Worm (Caenorhabditis elegans): ENCODE data around the gene prp-18.
A peak's percentile ranks its signal among the peaks of the same experiment; 100 is the strongest.

prp-18 gene

ce11 chrIV:9875646-9876045 is 8.5 kb downstream of the prp-18 start (continued):
- TF ChIP-seq Y75B8A.6 (GFP tag; IDR thresholded peaks at IDR 0.05) (no peak), zag-1 (tag; optimal IDR thresholded peaks at IDR 0.05) (no peak), F44E2.7 (GFP tag; IDR thresholded peaks at IDR 0.05) (no peak), lin-39 (tag; optimal IDR thresholded peaks at IDR 0.05) (no peak), unc-62 (GFP tag; optimal IDR thresholded peaks at IDR 0.05 in 1 of 2) (peak in 1 of 2 experiments; percentile 43), unc-62 (tag; optimal IDR thresholded peaks at IDR 0.05) (no peak), lin-29 (GFP tag; IDR thresholded peaks at IDR 0.05) (no peak), ZK337.2 (GFP tag; IDR thresholded peaks at IDR 0.05) (no peak), hif-1 (tag; optimal IDR thresholded peaks at IDR 0.05) (no peak), sdz-12 (GFP tag; optimal IDR thresholded peaks at IDR 0.05) (no peak), spr-1 (tag; optimal IDR thresholded peaks at IDR 0.05) (no peak)

ce11 chrIV:9873837-9874236 is 10.3 kb downstream of the prp-18 start:
- TF ChIP-seq egl-27 (tag; optimal IDR thresholded peaks at IDR 0.05) (no peak), arid-1 (GFP tag; conservative IDR thresholded peaks at IDR 0.05) (no peak), rbr-2 (tag; optimal IDR thresholded peaks at IDR 0.05) (peak; percentile 20), cey-2 (tag; optimal IDR thresholded peaks at IDR 0.05; ENCODE audit: borderline replicate concordance, insufficient read depth) (no peak), nhr-76 (tag; optimal IDR thresholded peaks at IDR 0.05) (no peak), lsy-2 (tag; optimal IDR thresholded peaks at IDR 0.05) (peak in 1 of 2 experiments; percentile 46), sdz-12 (GFP tag; optimal IDR thresholded peaks at IDR 0.05) (no peak), mxl-3 (GFP tag; optimal IDR thresholded peaks at IDR 0.05) (peak; percentile 71), pha-4 (GFP tag; IDR thresholded peaks at IDR 0.05) (no peak), pha-4 (tag; optimal IDR thresholded peaks at IDR 0.05) (no peak), lin-13 (GFP tag; optimal IDR thresholded peaks at IDR 0.05) (peak; percentile 13), R02D3.7 (tag; optimal IDR thresholded peaks at IDR 0.05) (no peak), daf-16 (GFP tag; optimal IDR thresholded peaks at IDR 0.05) (no peak), daf-16 (tag; optimal IDR thresholded peaks at IDR 0.05) (peak; percentile 42), duxl-1 (tag; optimal IDR thresholded peaks at IDR 0.05; ENCODE audit: poor library complexity) (no peak), nhr-77 (tag; optimal IDR thresholded peaks at IDR 0.05) (peak; percentile 17), saeg-2 (GFP tag; IDR thresholded peaks at IDR 0.05) (no peak), tag-97 (GFP tag; IDR thresholded peaks at IDR 0.05) (no peak), madf-9 (GFP tag; conservative IDR thresholded peaks at IDR 0.05) (no peak), lim-7 (GFP tag; IDR thresholded peaks at IDR 0.05) (no peak), daf-12 (tag; optimal IDR thresholded peaks at IDR 0.05) (no peak), tra-1 (GFP tag; IDR thresholded peaks at IDR 0.05) (no peak), nhr-41 (GFP tag; IDR thresholded peaks at IDR 0.05) (no peak), zfp-3 (GFP tag; conservative IDR thresholded peaks at IDR 0.05) (no peak), zag-1 (tag; optimal IDR thresholded peaks at IDR 0.05) (no peak), Y48G9A.11 (GFP tag; IDR thresholded peaks at IDR 0.05) (no peak), Y105C5A.15 (GFP tag; IDR thresholded peaks at IDR 0.05) (no peak), mdt-29 (GFP tag; IDR thresholded peaks at IDR 0.05) (no peak), aly-2 (tag; optimal IDR thresholded peaks at IDR 0.05) (no peak), lin-29 (GFP tag; IDR thresholded peaks at IDR 0.05) (no peak), set-16 (GFP tag; IDR thresholded peaks at IDR 0.05) (no peak), zip-2 (tag; optimal IDR thresholded peaks at IDR 0.05) (no peak), nhr-6 (tag; optimal IDR thresholded peaks at IDR 0.05) (peak; percentile 15), skn-1 (tag; optimal IDR thresholded peaks at IDR 0.05) (no peak), madf-5 (GFP tag; IDR thresholded peaks at IDR 0.05) (no peak), dmd-6 (GFP tag; IDR thresholded peaks at IDR 0.05) (peak; percentile 61), ceh-32 (tag; optimal IDR thresholded peaks at IDR 0.05; ENCODE audit: poor library complexity) (no peak), ama-1 (optimal IDR thresholded peaks at IDR 0.05) (no peak), mdl-1 (tag; optimal IDR thresholded peaks at IDR 0.05) (peak; percentile 26 to 55), nhr-102 (tag; optimal IDR thresholded peaks at IDR 0.05) (no peak), aha-1 (tag) (peak; percentile 60), dpl-1 (GFP tag; optimal IDR thresholded peaks at IDR 0.05) (peak; percentile 12), Y5F2A.4 (GFP tag; optimal IDR thresholded peaks at IDR 0.05) (no peak), unc-39 (tag; optimal IDR thresholded peaks at IDR 0.05) (no peak)
